Fruit fly (Drosophila melanogaster): ENCODE results near the gene chico.

chico gene

dm6 chr2L:10203933-10204509 is 42.9 kb downstream of the chico start, which contains the start of gene CG34159:
Gene CG34159 (minus strand): TSS chr2L:10204317.
- no peak for TF ChIP-seq net (GFP tag; optimal IDR thresholded peaks at IDR 0.05)
- no peak for TF ChIP-seq Met (GFP tag; optimal IDR thresholded peaks at IDR 0.05)
- TF ChIP-seq Sox14 (GFP tag; optimal IDR thresholded peaks at IDR 0.05): peak; percentile 31
- TF ChIP-seq Ets96B (tag; optimal IDR thresholded peaks at IDR 0.05): no peak
- TF ChIP-seq fkh (GFP tag; optimal IDR thresholded peaks at IDR 0.05): peak; percentile 76
- TF ChIP-seq lz (GFP tag; optimal IDR thresholded peaks at IDR 0.05): no peak
- TF ChIP-seq CG6854 (GFP tag; optimal IDR thresholded peaks at IDR 0.05): peak; percentile 17
- no peak for TF ChIP-seq cyc (GFP tag; optimal IDR thresholded peaks at IDR 0.05)
- TF ChIP-seq Eip78C (GFP tag): peak; percentile 27

dm6 chr2L:10201743-10202142 is 45.1 kb downstream of the chico start:
- TF ChIP-seq vri (GFP tag; optimal IDR thresholded peaks at IDR 0.05) (no peak), CG11902 (GFP tag; optimal IDR thresholded peaks at IDR 0.05) (no peak), CG9139 (GFP tag; optimal IDR thresholded peaks at IDR 0.05) (no peak), CG8632 (GFP tag; optimal IDR thresholded peaks at IDR 0.05) (no peak), Eip93F (GFP tag; optimal IDR thresholded peaks at IDR 0.05) (no peak), fd85E (GFP tag; optimal IDR thresholded peaks at IDR 0.05) (no peak), net (GFP tag; optimal IDR thresholded peaks at IDR 0.05) (no peak), CG6276 (GFP tag; optimal IDR thresholded peaks at IDR 0.05) (no peak), fkh (GFP tag; optimal IDR thresholded peaks at IDR 0.05) (no peak), esn (GFP tag; optimal IDR thresholded peaks at IDR 0.05) (no peak)

- TF ChIP-seq fd85E (GFP tag; optimal IDR thresholded peaks at IDR 0.05): peak; percentile 91
- TF ChIP-seq CG10669 (GFP tag; optimal IDR thresholded peaks at IDR 0.05): peak; percentile 81
- peak; percentile 82 for TF ChIP-seq Sox15 (GFP tag; optimal IDR thresholded peaks at IDR 0.05)
- TF ChIP-seq fd59A (GFP tag; optimal IDR thresholded peaks at IDR 0.05): peak; percentile 75
- peak; percentile 95 for TF ChIP-seq Eip78C (GFP tag)
- no peak for TF ChIP-seq Eip93F (GFP tag; optimal IDR thresholded peaks at IDR 0.05)
- TF ChIP-seq CG16779 (tag; optimal IDR thresholded peaks at IDR 0.05): no peak
- no peak for TF ChIP-seq CG4318 (GFP tag; optimal IDR thresholded peaks at IDR 0.05)
- TF ChIP-seq CG8119 (GFP tag; IDR thresholded peaks at IDR 0.05): peak; percentile 60; the same call in 1 of the 3 replicates
- TF ChIP-seq vri (GFP tag; optimal IDR thresholded peaks at IDR 0.05): peak; percentile 98
- peak; percentile 96 for TF ChIP-seq CG6163 (GFP tag; IDR thresholded peaks at IDR 0.05)
- peak; percentile 93 for TF ChIP-seq CG7368 (GFP tag; optimal IDR thresholded peaks at IDR 0.05)
- TF ChIP-seq Eip75B (GFP tag; optimal IDR thresholded peaks at IDR 0.05): peak; percentile 86
- TF ChIP-seq net (GFP tag; optimal IDR thresholded peaks at IDR 0.05): peak; percentile 93
- TF ChIP-seq CG3032 (tag; optimal IDR thresholded peaks at IDR 0.05): peak; percentile 75
- TF ChIP-seq Sox14 (GFP tag; optimal IDR thresholded peaks at IDR 0.05): peak; percentile 96
- peak; percentile 59 to 95 for TF ChIP-seq salr (GFP tag; optimal IDR thresholded peaks at IDR 0.05)
- TF ChIP-seq CG8632 (GFP tag; optimal IDR thresholded peaks at IDR 0.05): peak; percentile 83
- peak; percentile 57 for TF ChIP-seq Ets96B (tag; optimal IDR thresholded peaks at IDR 0.05)
- peak; percentile 93 for TF ChIP-seq acj6 (GFP tag; optimal IDR thresholded peaks at IDR 0.05)
- TF ChIP-seq Blimp-1 (GFP tag; optimal IDR thresholded peaks at IDR 0.05): peak; percentile 90
- TF ChIP-seq CG8319 (GFP tag; optimal IDR thresholded peaks at IDR 0.05): peak; percentile 87
- TF ChIP-seq CG10631 (GFP tag; optimal IDR thresholded peaks at IDR 0.05): peak; percentile 86
- peak; percentile 97 for TF ChIP-seq lz (GFP tag; optimal IDR thresholded peaks at IDR 0.05)
- TF ChIP-seq Sox102F (GFP tag; optimal IDR thresholded peaks at IDR 0.05): peak; percentile 94
- TF ChIP-seq CG6854 (GFP tag; optimal IDR thresholded peaks at IDR 0.05): peak; percentile 93
- peak; percentile 100 for TF ChIP-seq achi (GFP tag; optimal IDR thresholded peaks at IDR 0.05)
- TF ChIP-seq svp (GFP tag): peak; percentile 92
- TF ChIP-seq Hr38 (GFP tag; optimal IDR thresholded peaks at IDR 0.05): no peak
- TF ChIP-seq dac (GFP tag; optimal IDR thresholded peaks at IDR 0.05): peak; percentile 92
- TF ChIP-seq Smox (GFP tag; optimal IDR thresholded peaks at IDR 0.05): peak; percentile 90
- peak; percentile 78 for TF ChIP-seq Lpt (GFP tag; optimal IDR thresholded peaks at IDR 0.05)
- peak; percentile 68; the same call in 1 of the 2 replicates for TF ChIP-seq CG15336 (GFP tag; IDR thresholded peaks at IDR 0.05)
- peak; percentile 90 for TF ChIP-seq fkh (GFP tag; optimal IDR thresholded peaks at IDR 0.05)
- peak; percentile 91 for TF ChIP-seq CG9139 (GFP tag; optimal IDR thresholded peaks at IDR 0.05)
- TF ChIP-seq CG32006 (GFP tag; optimal IDR thresholded peaks at IDR 0.05): no peak
- TF ChIP-seq CG1621 (tag; optimal IDR thresholded peaks at IDR 0.05): peak; percentile 97
- TF ChIP-seq CG11902 (GFP tag; optimal IDR thresholded peaks at IDR 0.05): peak; percentile 76
- peak; percentile 95 for TF ChIP-seq topi (GFP tag; optimal IDR thresholded peaks at IDR 0.05)
- peak; percentile 91 for TF ChIP-seq CG6792 (GFP tag; optimal IDR thresholded peaks at IDR 0.05)
- no peak for TF ChIP-seq dsx (GFP tag; optimal IDR thresholded peaks at IDR 0.05; ENCODE audit: poor library complexity, severe bottlenecking)
These were observed 46.0 kb downstream of the chico start, which contains the start of the genes Ripalpha and RpL7 for dm6 chr2L:10200847-10201246. Gene Ripalpha (minus strand): TSS chr2L:10200974. Gene RpL7 (plus strand): TSS chr2L:10201004.

Measured in whole organism, prepupa.